Worm (Caenorhabditis elegans) whole organism, mixed stage, embryonic: ENCODE data around the gene cal-8.

ENCODE experiments used
- M03D4.4 ChIP-seq: sonication (generic microtip); optimal IDR thresholded peaks from 2 replicates; lab custom pipeline; 2017; ENCODE audit warnings: mild to moderate bottlenecking, missing genetic modification characterization, missing compliant biosample characterization
- bed-3 ChIP-seq: fragments of 200-800 bp; sonication (Bioruptor generic); optimal IDR thresholded peaks from 3 replicates; lab custom pipeline; 2018; ENCODE audit warnings: mild to moderate bottlenecking, missing genetic modification characterization, moderate library complexity, missing compliant biosample characterization
- blmp-1 ChIP-seq: fragments of 150-350 bp; optimal IDR thresholded peaks from 2 replicates; lab custom pipeline; 2014; ENCODE audit warnings: missing biosample characterization, missing genetic modification characterization
- ceh-39 ChIP-seq: fragments of 150-350 bp; optimal IDR thresholded peaks from 2 replicates; lab custom pipeline; 2014; ENCODE audit warnings: missing biosample characterization, missing genetic modification characterization
- ceh-83 ChIP-seq: fragments of 200-800 bp; sonication (Bioruptor generic); optimal IDR thresholded peaks from 2 replicates; lab custom pipeline; 2018; ENCODE audit warnings: mild to moderate bottlenecking, missing genetic modification characterization, missing compliant biosample characterization
- ces-1 ChIP-seq: fragments of 150-350 bp; optimal IDR thresholded peaks from 2 replicates; lab custom pipeline; 2014; ENCODE audit warnings: missing biosample characterization, missing genetic modification reagents, missing genetic modification characterization
- drap-1 ChIP-seq: fragments of 200-800 bp; sonication (Bioruptor generic); optimal IDR thresholded peaks from 3 replicates; lab custom pipeline; 2018; ENCODE audit warnings: mild to moderate bottlenecking, missing genetic modification characterization, missing compliant biosample characterization
- elt-3 ChIP-seq: fragments of 150-350 bp; optimal IDR thresholded peaks from 2 replicates; lab custom pipeline; 2014; ENCODE audit warnings: missing biosample characterization, missing genetic modification characterization
- flh-1 ChIP-seq: fragments of 200-800 bp; sonication (Bioruptor generic); optimal IDR thresholded peaks from 2 replicates; lab custom pipeline; 2018; ENCODE audit warnings: mild to moderate bottlenecking, missing genetic modification characterization, moderate library complexity, missing compliant biosample characterization
- hlh-1 ChIP-seq: fragments of 150-350 bp; optimal IDR thresholded peaks from 2 replicates; lab custom pipeline; 2014; ENCODE audit warnings: missing biosample characterization, missing genetic modification reagents, missing genetic modification characterization
- mab-5 ChIP-seq: fragments of 150-350 bp; optimal IDR thresholded peaks from 2 replicates; lab custom pipeline; 2014; ENCODE audit warnings: missing biosample characterization, missing genetic modification characterization
- mep-1 ChIP-seq: fragments of 150-350 bp; optimal IDR thresholded peaks from 2 replicates; lab custom pipeline; 2017; ENCODE audit warnings: missing biosample characterization, missing genetic modification reagents, missing genetic modification characterization, inconsistent platforms
- mls-2 ChIP-seq: sonication (generic microtip); optimal IDR thresholded peaks from 2 replicates; lab custom pipeline; 2016; ENCODE audit warnings: mild to moderate bottlenecking, missing genetic modification characterization, moderate library complexity, missing compliant biosample characterization
- nhr-12 ChIP-seq: fragments of 150-350 bp; optimal IDR thresholded peaks from 2 replicates; lab custom pipeline; 2014; ENCODE audit warnings: missing biosample characterization, missing genetic modification characterization
- nhr-2 ChIP-seq: fragments of 150-350 bp; optimal IDR thresholded peaks from 2 replicates; lab custom pipeline; 2014; ENCODE audit warnings: missing biosample characterization, missing genetic modification characterization
- nhr-237 ChIP-seq: fragments of 150-350 bp; optimal IDR thresholded peaks from 2 replicates; lab custom pipeline; 2014; ENCODE audit warnings: missing biosample characterization, missing genetic modification characterization
- nhr-28 ChIP-seq: fragments of 150-350 bp; optimal IDR thresholded peaks from 2 replicates; lab custom pipeline; 2014; ENCODE audit warnings: missing biosample characterization, missing genetic modification characterization
- nhr-76 ChIP-seq: sonication (generic microtip); optimal IDR thresholded peaks from 2 replicates; lab custom pipeline; 2017; ENCODE audit warnings: missing biosample characterization, missing genetic modification characterization
- pha-4 ChIP-seq: fragments of 150-350 bp; optimal IDR thresholded peaks from 2 replicates; lab custom pipeline; 2018; ENCODE audit warnings: missing biosample characterization, missing genetic modification reagents, missing genetic modification characterization
- sem-2 ChIP-seq: fragments of 200-800 bp; sonication (Bioruptor generic); optimal IDR thresholded peaks from 2 replicates; lab custom pipeline; 2018; ENCODE audit warnings: mild to moderate bottlenecking, missing genetic modification characterization, missing compliant biosample characterization
- sptf-1 ChIP-seq: sonication (generic microtip); optimal IDR thresholded peaks from 2 replicates; lab custom pipeline; 2017; ENCODE audit warnings: mild to moderate bottlenecking, missing genetic modification characterization, moderate library complexity, missing compliant biosample characterization
- unc-120 ChIP-seq: sonication (generic microtip); optimal IDR thresholded peaks from 2 replicates; lab custom pipeline; 2017; ENCODE audit warnings: missing genetic modification characterization, missing compliant biosample characterization; ENCODE audit not compliant: poor library complexity, severe bottlenecking
- unc-62 ChIP-seq: fragments of 150-350 bp; optimal IDR thresholded peaks from 2 replicates; lab custom pipeline; 2014; ENCODE audit warnings: missing biosample characterization, missing genetic modification reagents, missing genetic modification characterization
- zip-8 ChIP-seq: fragments of 150-350 bp; optimal IDR thresholded peaks from 2 replicates; lab custom pipeline; 2014; ENCODE audit warnings: missing biosample characterization, missing genetic modification characterization
- ztf-11 ChIP-seq: fragments of 150-350 bp; optimal IDR thresholded peaks from 2 replicates; lab custom pipeline; 2014; ENCODE audit warnings: missing biosample characterization, missing genetic modification characterization

The cal-8 gene

ce11 chrII:5518910-5519309 lies 37.1 kb upstream of the cal-8 start, which contains the start of gene ZK177.2:
ZK177.2 (plus strand) TSS chrII:5519210.
- no peak for TF ChIP-seq elt-3 (tag; lab: Kevin White, UChicago)
- TF ChIP-seq sptf-1 (tag; lab: Kevin White, UChicago): no peak
- TF ChIP-seq unc-62 (GFP tag; lab: Kevin White, UChicago): no peak

- TF ChIP-seq elt-3 (tag; lab: Kevin White, UChicago) (no peak), unc-62 (GFP tag; lab: Kevin White, UChicago) (no peak), flh-1 (GFP tag; lab: Kevin White, UChicago) (no peak), zip-8 (tag; lab: Kevin White, UChicago) (peak; percentile 96)
Measured at ce11 chrII:5518055-5518454, 36.2 kb upstream of the cal-8 start.

ce11 chrII:5517643-5518042 lies 35.8 kb upstream of the cal-8 start, which contains the start of gene ZK177.9:
ZK177.9 (minus strand) TSS chrII:5517743.
- no peak for TF ChIP-seq pha-4 (tag; lab: Kevin White, UChicago)
- TF ChIP-seq, all 35 proteins: peak for 0

- no peak for TF ChIP-seq nhr-237
- TF ChIP-seq ztf-11 (tag; lab: Kevin White, UChicago): no peak
- TF ChIP-seq sptf-1 (tag; lab: Kevin White, UChicago): no peak
Measured at ce11 chrII:5515542-5515941, 33.7 kb upstream of the cal-8 start, which contains the start of gene ZK177.3. ZK177.3 (plus strand) TSS chrII:5515842.

ce11 chrII:5514846-5515245 lies 33.0 kb upstream of the cal-8 start, which contains the start of gene sahd-1:
sahd-1 (minus strand) TSS chrII:5514945.
- TF ChIP-seq nhr-12 (tag; lab: Kevin White, UChicago) (no peak), nhr-2 (tag; lab: Kevin White, UChicago) (no peak), blmp-1 (no peak)

ce11 chrII:5512473-5513097 lies 30.7 kb upstream of the cal-8 start:
- TF ChIP-seq pha-4 (tag; lab: Kevin White, UChicago) (no peak), mab-5 (no peak), drap-1 (GFP tag; lab: Kevin White, UChicago) (no peak), nhr-12 (tag; lab: Kevin White, UChicago) (no peak), mls-2 (no peak), nhr-237 (no peak), bed-3 (GFP tag; lab: Kevin White, UChicago) (no peak), flh-1 (GFP tag; lab: Kevin White, UChicago) (no peak), M03D4.4 (no peak), unc-120 (tag; lab: Kevin White, UChicago) (no peak), mep-1 (tag; lab: Kevin White, UChicago) (no peak), blmp-1 (no peak), ceh-83 (no peak), sem-2 (GFP tag; lab: Kevin White, UChicago) (no peak), sptf-1 (tag; lab: Kevin White, UChicago) (no peak), nhr-28 (tag; lab: Kevin White, UChicago) (no peak), nhr-76 (tag; lab: Kevin White, UChicago) (no peak), ceh-39 (no peak)

- TF ChIP-seq nhr-28 (tag; lab: Kevin White, UChicago) (no peak), hlh-1 (tag; lab: Kevin White, UChicago) (peak; percentile 86), unc-120 (tag; lab: Kevin White, UChicago) (peak; percentile 2), ces-1 (GFP tag; lab: Kevin White, UChicago) (peak; percentile 67)
Measured at ce11 chrII:5511417-5512353, 29.8 kb upstream of the cal-8 start.
